Worm (Caenorhabditis elegans) whole organism, late embryonic: Measurements from ENCODE around the gene Y26E6A.2.

ENCODE experiments used
- ets-4 ChIP-seq: sonication (generic microtip); optimal IDR thresholded peaks from 2 replicates; lab custom pipeline; 2016; ENCODE audit warnings: missing genetic modification characterization, missing compliant biosample characterization
- nfya-1 ChIP-seq: sonication (generic microtip); optimal IDR thresholded peaks from 2 replicates; lab custom pipeline; 2017; ENCODE audit warnings: missing genetic modification characterization, mild to moderate bottlenecking, missing compliant biosample characterization, antibody characterized with exemption, moderate library complexity
- nhr-11 ChIP-seq: fragments of 150-350 bp; optimal IDR thresholded peaks from 2 replicates; lab custom pipeline; 2014; ENCODE audit warnings: missing biosample characterization, missing genetic modification characterization
- ttx-3 ChIP-seq: sonication (generic microtip); optimal IDR thresholded peaks from 2 replicates; lab custom pipeline; 2016; ENCODE audit warnings: missing genetic modification reagents, missing genetic modification characterization, missing compliant biosample characterization

ce11 chrX:13939388-13939787 lies 25.2 kb upstream of the Y26E6A.2 start:
- TF ChIP-seq ets-4 (no peak), nhr-11 (tag; lab: Kevin White, UChicago) (no peak), nfya-1 (tag; lab: Kevin White, UChicago) (no peak), ttx-3 (tag; lab: Kevin White, UChicago) (no peak)
